Worm (Caenorhabditis elegans) whole organism, early embryonic: Measurements from ENCODE around the gene acy-2.

Source experiments
- B0310.2 ChIP-seq: sonication (generic microtip); optimal IDR thresholded peaks from 2 replicates; lab custom pipeline; 2016; ENCODE audit warnings: mild to moderate bottlenecking, missing genetic modification characterization, missing compliant biosample characterization
- F13C5.2 ChIP-seq: sonication (generic microtip); optimal IDR thresholded peaks from 2 replicates; lab custom pipeline; 2017; ENCODE audit warnings: mild to moderate bottlenecking, missing genetic modification characterization, inconsistent platforms, missing compliant biosample characterization
- aly-1 ChIP-seq: sonication (generic microtip); optimal IDR thresholded peaks from 2 replicates; lab custom pipeline; 2016; ENCODE audit warnings: missing genetic modification characterization, missing compliant biosample characterization
- ama-1 ChIP-seq: fragments of 150-350 bp; optimal IDR thresholded peaks from 2 replicates; lab custom pipeline; 2014
- ceh-13 ChIP-seq: fragments of 200-800 bp; sonication (Bioruptor generic); optimal IDR thresholded peaks from 2 replicates; lab custom pipeline; 2018; ENCODE audit warnings: mild to moderate bottlenecking, missing genetic modification characterization, missing compliant biosample characterization
- ceh-36 ChIP-seq: sonication (generic microtip); optimal IDR thresholded peaks from 2 replicates; lab custom pipeline; 2016; ENCODE audit warnings: missing genetic modification characterization, inconsistent platforms, missing compliant biosample characterization
- ets-7 ChIP-seq: sonication (generic microtip); optimal IDR thresholded peaks from 2 replicates; lab custom pipeline; 2016; ENCODE audit warnings: missing genotype, missing genetic modification characterization, missing compliant biosample characterization
- flt-1 ChIP-seq: fragments of 200-800 bp; sonication (Bioruptor generic); IDR thresholded peaks from 2 replicates; pipeline ENCODE4 v1.3.6; 2022; ENCODE audit warnings: missing genetic modification characterization, missing compliant biosample characterization
- hmbx-1 ChIP-seq: sonication (generic microtip); optimal IDR thresholded peaks from 2 replicates; lab custom pipeline; 2016; ENCODE audit warnings: mild to moderate bottlenecking, missing genetic modification characterization, missing compliant biosample characterization
- hmg-4 ChIP-seq: fragments of 200-800 bp; sonication (Bioruptor generic); optimal IDR thresholded peaks from 2 replicates; lab custom pipeline; 2018; ENCODE audit warnings: mild to moderate bottlenecking, missing genetic modification characterization, missing compliant biosample characterization
- hnd-1 ChIP-seq: sonication (generic microtip); optimal IDR thresholded peaks from 2 replicates; lab custom pipeline; 2016; ENCODE audit warnings: missing genetic modification characterization, missing compliant biosample characterization
- pes-1 ChIP-seq: fragments of 200-800 bp; sonication (Bioruptor generic); IDR thresholded peaks from 2 replicates; pipeline ENCODE4 v1.3.6; 2022; ENCODE audit warnings: missing genetic modification reagents, missing genetic modification characterization, missing compliant biosample characterization
- scrt-1 ChIP-seq: fragments of 200-800 bp; sonication (Bioruptor generic); IDR thresholded peaks from 2 replicates; pipeline ENCODE4 v1.3.6; 2022; ENCODE audit warnings: missing genetic modification characterization, missing compliant biosample characterization
- sea-1 ChIP-seq: fragments of 200-800 bp; sonication (Bioruptor generic); conservative IDR thresholded peaks from 2 replicates; pipeline ENCODE4 v1.3.6; 2022; ENCODE audit warnings: missing genetic modification characterization, missing compliant biosample characterization
- tbx-11 ChIP-seq: fragments of 200-800 bp; sonication (Bioruptor generic); IDR thresholded peaks from 2 replicates; pipeline ENCODE4 v1.3.6; 2022; ENCODE audit warnings: missing genetic modification characterization, missing compliant biosample characterization
- tbx-37 ChIP-seq: fragments of 200-800 bp; sonication (Bioruptor generic); conservative IDR thresholded peaks from 2 replicates; pipeline ENCODE4 v1.3.6; 2022; ENCODE audit warnings: missing genetic modification reagents, missing genetic modification characterization, missing compliant biosample characterization
- tra-4 ChIP-seq: sonication (generic microtip); optimal IDR thresholded peaks from 2 replicates; lab custom pipeline; 2017; ENCODE audit warnings: missing genetic modification characterization, missing compliant biosample characterization

Gene acy-2

ce11 chrV:5949674-5950149 is 26.1 kb upstream of the acy-2 start:
- TF ChIP-seq sea-1 (GFP tag; lab: Robert Waterston, UW) (no peak), tbx-37 (GFP tag; lab: Robert Waterston, UW) (no peak), B0310.2 (tag; lab: Kevin White, UChicago) (no peak), flt-1 (GFP tag; lab: Robert Waterston, UW) (no peak), pes-1 (GFP tag; lab: Robert Waterston, UW) (no peak), hmg-4 (GFP tag; lab: Kevin White, UChicago) (no peak), ets-7 (no peak), hmbx-1 (tag; lab: Kevin White, UChicago) (no peak), hnd-1 (no peak), aly-1 (tag; lab: Kevin White, UChicago) (no peak)

ce11 chrV:5951133-5951532 is 24.7 kb upstream of the acy-2 start, which contains the start of gene M03F8.1:
Gene M03F8.1, plus strand, starts transcription at chrV:5951433.
- no peak for TF ChIP-seq ceh-36 (tag; lab: Kevin White, UChicago)
- TF ChIP-seq hnd-1: no peak
- no peak for TF ChIP-seq F13C5.2
- no peak for TF ChIP-seq hmg-4 (GFP tag; lab: Kevin White, UChicago)
- no peak for TF ChIP-seq ama-1 (lab: Kevin White, UChicago)
- TF ChIP-seq tbx-37 (GFP tag; lab: Robert Waterston, UW): no peak
- TF ChIP-seq B0310.2 (tag; lab: Kevin White, UChicago): no peak
- TF ChIP-seq ceh-13 (GFP tag; lab: Kevin White, UChicago): no peak
- no peak for TF ChIP-seq sea-1 (GFP tag; lab: Robert Waterston, UW)
- no peak for TF ChIP-seq tra-4 (tag; lab: Kevin White, UChicago)
- TF ChIP-seq aly-1 (tag; lab: Kevin White, UChicago): no peak
- TF ChIP-seq pes-1 (GFP tag; lab: Robert Waterston, UW): no peak
- no peak for TF ChIP-seq hmbx-1 (tag; lab: Kevin White, UChicago)
- TF ChIP-seq tbx-11: no peak

- TF ChIP-seq tbx-11 (no peak), hmbx-1 (tag; lab: Kevin White, UChicago) (no peak), ceh-36 (tag; lab: Kevin White, UChicago) (no peak), ceh-13 (GFP tag; lab: Kevin White, UChicago) (no peak), pes-1 (GFP tag; lab: Robert Waterston, UW) (no peak), F13C5.2 (no peak), hnd-1 (no peak), ets-7 (no peak), B0310.2 (tag; lab: Kevin White, UChicago) (no peak), flt-1 (GFP tag; lab: Robert Waterston, UW) (no peak), tbx-37 (GFP tag; lab: Robert Waterston, UW) (no peak), hmg-4 (GFP tag; lab: Kevin White, UChicago) (no peak), tra-4 (tag; lab: Kevin White, UChicago) (no peak), sea-1 (GFP tag; lab: Robert Waterston, UW) (no peak)
These were observed 22.7 kb upstream of the acy-2 start for ce11 chrV:5953086-5953485.

ce11 chrV:5954747-5955146 is 21.1 kb upstream of the acy-2 start, which contains the start of gene M03F8.6:
Gene M03F8.6, minus strand, starts transcription at chrV:5954847.
- TF ChIP-seq tra-4 (tag; lab: Kevin White, UChicago) (no peak), flt-1 (GFP tag; lab: Robert Waterston, UW) (no peak), aly-1 (tag; lab: Kevin White, UChicago) (no peak), ama-1 (lab: Kevin White, UChicago) (no peak), ets-7 (no peak), F13C5.2 (no peak), tbx-37 (GFP tag; lab: Robert Waterston, UW) (no peak), hnd-1 (no peak), hmg-4 (GFP tag; lab: Kevin White, UChicago) (no peak), ceh-36 (tag; lab: Kevin White, UChicago) (no peak), hmbx-1 (tag; lab: Kevin White, UChicago) (no peak), ceh-13 (GFP tag; lab: Kevin White, UChicago) (no peak), tbx-11 (no peak), sea-1 (GFP tag; lab: Robert Waterston, UW) (no peak), B0310.2 (tag; lab: Kevin White, UChicago) (no peak), pes-1 (GFP tag; lab: Robert Waterston, UW) (no peak), scrt-1 (GFP tag; lab: Robert Waterston, UW) (no peak)

ce11 chrV:5955627-5956026 is 20.2 kb upstream of the acy-2 start:
- TF ChIP-seq hmbx-1 (tag; lab: Kevin White, UChicago) (no peak), ceh-36 (tag; lab: Kevin White, UChicago) (no peak)

ce11 chrV:5961516-5961915 is 14.3 kb upstream of the acy-2 start, which contains the start of gene mcp-1:
Gene mcp-1, plus strand, starts transcription at chrV:5961807.
- TF ChIP-seq flt-1 (GFP tag; lab: Robert Waterston, UW): no peak
- no peak for TF ChIP-seq hnd-1
- TF ChIP-seq ceh-13 (GFP tag; lab: Kevin White, UChicago): no peak
- no peak for TF ChIP-seq ceh-36 (tag; lab: Kevin White, UChicago)
- TF ChIP-seq hmg-4 (GFP tag; lab: Kevin White, UChicago): no peak
- TF ChIP-seq tra-4 (tag; lab: Kevin White, UChicago): no peak
- no peak for TF ChIP-seq tbx-11
- no peak for TF ChIP-seq scrt-1 (GFP tag; lab: Robert Waterston, UW)
- TF ChIP-seq pes-1 (GFP tag; lab: Robert Waterston, UW): no peak
- no peak for TF ChIP-seq F13C5.2
- TF ChIP-seq sea-1 (GFP tag; lab: Robert Waterston, UW): no peak
- TF ChIP-seq B0310.2 (tag; lab: Kevin White, UChicago): no peak
- TF ChIP-seq ama-1 (lab: Kevin White, UChicago): no peak
- TF ChIP-seq hmbx-1 (tag; lab: Kevin White, UChicago): no peak
- no peak for TF ChIP-seq tbx-37 (GFP tag; lab: Robert Waterston, UW)

DNA sequence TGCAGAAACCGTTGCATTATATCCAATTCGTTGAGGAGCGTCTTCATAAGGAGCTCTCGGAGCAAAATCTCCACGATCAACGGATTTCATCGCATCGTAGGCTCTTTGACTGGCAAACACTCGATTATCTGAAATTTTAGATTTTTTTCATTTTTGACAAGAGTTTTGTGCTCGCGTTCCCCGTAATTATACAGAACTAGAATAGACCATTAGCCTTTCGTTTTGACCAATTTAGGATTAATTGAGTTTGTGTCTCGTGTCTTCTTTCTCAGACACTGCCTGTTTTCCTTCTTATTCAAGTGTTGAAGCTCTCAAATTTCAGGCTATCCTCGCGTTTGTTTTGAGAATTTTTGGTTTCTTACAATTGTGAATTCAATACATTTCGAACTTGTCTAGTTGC is 12.7 kb upstream of the acy-2 start:
- TF ChIP-seq ceh-36 (tag; lab: Kevin White, UChicago) (no peak), ama-1 (lab: Kevin White, UChicago) (no peak), flt-1 (GFP tag; lab: Robert Waterston, UW) (no peak), aly-1 (tag; lab: Kevin White, UChicago) (no peak), B0310.2 (tag; lab: Kevin White, UChicago) (no peak), tra-4 (tag; lab: Kevin White, UChicago) (no peak), scrt-1 (GFP tag; lab: Robert Waterston, UW) (no peak), ets-7 (no peak), tbx-11 (no peak), F13C5.2 (no peak), tbx-37 (GFP tag; lab: Robert Waterston, UW) (no peak), hmbx-1 (tag; lab: Kevin White, UChicago) (no peak), hnd-1 (no peak), pes-1 (GFP tag; lab: Robert Waterston, UW) (no peak), sea-1 (GFP tag; lab: Robert Waterston, UW) (no peak), hmg-4 (GFP tag; lab: Kevin White, UChicago) (no peak), ceh-13 (GFP tag; lab: Kevin White, UChicago) (no peak)
